Fruit fly (Drosophila melanogaster): Measurements from ENCODE around the gene Det.

The Det gene

dm6 chr3R:17178140-17178539 lies 28.7 kb downstream of the Det start:
- no peak for TF ChIP-seq CG11617 (GFP tag; optimal IDR thresholded peaks at IDR 0.05)

dm6 chr3R:17192009-17192408 lies 42.5 kb downstream of the Det start:
- no peak for TF ChIP-seq pad (GFP tag; optimal IDR thresholded peaks at IDR 0.05)
- TF ChIP-seq toe (GFP tag; optimal IDR thresholded peaks at IDR 0.05): no peak

- TF ChIP-seq CG7045 (GFP tag; optimal IDR thresholded peaks at IDR 0.05) (no peak), tj (GFP tag; optimal IDR thresholded peaks at IDR 0.05) (no peak), toe (GFP tag; optimal IDR thresholded peaks at IDR 0.05) (no peak), Crg-1 (GFP tag; optimal IDR thresholded peaks at IDR 0.05) (no peak), CG5204 (GFP tag; optimal IDR thresholded peaks at IDR 0.05) (no peak), ovo (GFP tag; optimal IDR thresholded peaks at IDR 0.05) (no peak), CG14711 (tag; optimal IDR thresholded peaks at IDR 0.05) (no peak), CG11617 (GFP tag; optimal IDR thresholded peaks at IDR 0.05) (no peak), CG1620 (GFP tag; optimal IDR thresholded peaks at IDR 0.05) (no peak), kay (GFP tag; ENCODE audit: borderline replicate concordance) (no peak), Mnt (GFP tag; optimal IDR thresholded peaks at IDR 0.05) (no peak), Hr96 (GFP tag; optimal IDR thresholded peaks at IDR 0.05) (no peak)
Observed at dm6 chr3R:17193657-17194056, 44.2 kb downstream of the Det start.

- TF ChIP-seq tj (GFP tag; optimal IDR thresholded peaks at IDR 0.05) (no peak), pad (GFP tag; optimal IDR thresholded peaks at IDR 0.05) (no peak), Hr96 (GFP tag; optimal IDR thresholded peaks at IDR 0.05) (no peak), toe (GFP tag; optimal IDR thresholded peaks at IDR 0.05) (no peak), Clk (GFP tag; optimal IDR thresholded peaks at IDR 0.05) (no peak), CG33017 (tag; optimal IDR thresholded peaks at IDR 0.05) (no peak), CG14711 (tag; optimal IDR thresholded peaks at IDR 0.05) (no peak), CG11617 (GFP tag; optimal IDR thresholded peaks at IDR 0.05) (no peak), Mnt (GFP tag; optimal IDR thresholded peaks at IDR 0.05) (no peak), ovo (GFP tag; optimal IDR thresholded peaks at IDR 0.05) (no peak), CG5204 (GFP tag; optimal IDR thresholded peaks at IDR 0.05) (no peak), cic (GFP tag; optimal IDR thresholded peaks at IDR 0.05) (no peak), CG7101 (tag; optimal IDR thresholded peaks at IDR 0.05) (no peak)
Observed at dm6 chr3R:17197599-17197998, 48.1 kb downstream of the Det start.
